Fruit fly (Drosophila melanogaster): ENCODE measurements around the gene CG5024.

DNA sequence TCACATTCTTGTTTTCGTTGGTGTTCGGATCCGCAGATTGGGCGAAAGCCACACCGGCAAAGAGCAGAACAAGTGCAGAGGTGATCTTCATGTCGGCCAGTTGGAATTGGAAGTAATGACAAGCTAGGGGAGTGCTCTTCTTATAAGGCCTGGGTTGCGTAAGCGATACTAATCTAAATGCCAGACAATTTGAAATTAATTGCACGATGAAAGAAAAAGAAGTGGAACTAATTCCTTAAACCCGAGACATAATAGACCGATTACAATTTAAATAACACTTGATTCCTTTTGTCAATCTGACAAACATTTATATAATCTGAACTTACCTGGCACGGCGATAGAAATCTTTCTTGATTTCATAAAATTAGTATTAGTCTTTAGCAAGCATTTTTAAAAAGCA, 19.9 kb downstream of the CG5024 start, which contains the start of gene Mst57Db:
- TF ChIP-seq CG4854 (GFP tag; optimal IDR thresholded peaks at IDR 0.05) (no peak), YL-1 (GFP tag; optimal IDR thresholded peaks at IDR 0.05) (no peak), bbx (GFP tag; IDR thresholded peaks at IDR 0.05; ENCODE audit: partially characterized antibody) (no peak), BtbVII (GFP tag; optimal IDR thresholded peaks at IDR 0.05) (no peak), CG8359 (GFP tag; optimal IDR thresholded peaks at IDR 0.05; ENCODE audit: borderline replicate concordance) (no peak), stwl (tag; optimal IDR thresholded peaks at IDR 0.05) (no peak), Ada2b (GFP tag; IDR thresholded peaks at IDR 0.05) (no peak), CG11398 (GFP tag; optimal IDR thresholded peaks at IDR 0.05) (no peak), CG1529 (GFP tag; optimal IDR thresholded peaks at IDR 0.05) (no peak), HLH3B (GFP tag; IDR thresholded peaks at IDR 0.05) (no peak)

Data from whole organism, embryonic.